Worm (Caenorhabditis elegans) whole organism, L2 larva: ENCODE data around the gene nep-11.

Source experiments
- R02D3.7 ChIP-seq: fragments of 150-350 bp; optimal IDR thresholded peaks from 2 replicates; lab custom pipeline; 2014; ENCODE audit warnings: missing biosample characterization, missing genetic modification characterization
- alr-1 ChIP-seq: fragments of 150-350 bp; optimal IDR thresholded peaks from 2 replicates; lab custom pipeline; 2014; ENCODE audit warnings: missing biosample characterization, missing genetic modification characterization
- aly-2 ChIP-seq: fragments of 150-350 bp; optimal IDR thresholded peaks from 2 replicates; lab custom pipeline; 2014; ENCODE audit warnings: missing biosample characterization, missing genetic modification characterization
- ceh-16 ChIP-seq: fragments of 150-350 bp; optimal IDR thresholded peaks from 2 replicates; lab custom pipeline; 2014; ENCODE audit warnings: missing biosample characterization, missing genetic modification characterization
- elt-1 ChIP-seq: fragments of 150-350 bp; optimal IDR thresholded peaks from 2 replicates; lab custom pipeline; 2014; ENCODE audit warnings: missing biosample characterization, missing genetic modification characterization
- fos-1 ChIP-seq: fragments of 150-350 bp; optimal IDR thresholded peaks from 2 replicates; lab custom pipeline; 2014; ENCODE audit warnings: missing biosample characterization, missing genetic modification characterization
- mab-5 ChIP-seq: fragments of 150-350 bp; optimal IDR thresholded peaks from 2 replicates; lab custom pipeline; 2014; ENCODE audit warnings: missing biosample characterization, missing genetic modification characterization
- nhr-10 ChIP-seq: sonication (generic microtip); optimal IDR thresholded peaks from 2 replicates; lab custom pipeline; 2017; ENCODE audit warnings: missing biosample characterization, missing genetic modification characterization
- nhr-129 ChIP-seq: fragments of 150-350 bp; optimal IDR thresholded peaks from 2 replicates; lab custom pipeline; 2014; ENCODE audit warnings: missing biosample characterization, missing genetic modification characterization
- sem-4 ChIP-seq: fragments of 150-350 bp; optimal IDR thresholded peaks from 2 replicates; lab custom pipeline; 2014; ENCODE audit warnings: missing biosample characterization, missing genetic modification reagents, missing genetic modification characterization
- unc-39 ChIP-seq: fragments of 150-350 bp; optimal IDR thresholded peaks from 2 replicates; lab custom pipeline; 2014; ENCODE audit warnings: missing biosample characterization, missing genetic modification characterization
- zag-1 ChIP-seq: fragments of 150-350 bp; optimal IDR thresholded peaks from 2 replicates; lab custom pipeline; 2014; ENCODE audit warnings: missing biosample characterization, missing genetic modification characterization
- ztf-11 ChIP-seq: sonication (generic microtip); optimal IDR thresholded peaks from 2 replicates; lab custom pipeline; 2017; ENCODE audit warnings: missing biosample characterization, missing genetic modification characterization

nep-11 gene

ce11 chrII:3371010-3371409 is 54.3 kb downstream of the nep-11 start, which contains the start of gene bath-23:
TSS of gene bath-23 (plus strand) at chrII:3371310.
- TF ChIP-seq alr-1 (no peak), R02D3.7 (tag; lab: Kevin White, UChicago) (no peak), elt-1 (tag; lab: Kevin White, UChicago) (no peak), ztf-11 (tag; lab: Kevin White, UChicago) (no peak), nhr-10 (no peak), zag-1 (tag; lab: Kevin White, UChicago) (no peak), unc-39 (tag; lab: Kevin White, UChicago) (no peak), nhr-129 (tag; lab: Kevin White, UChicago) (no peak), mab-5 (no peak), aly-2 (tag; lab: Kevin White, UChicago) (no peak), sem-4 (no peak), fos-1 (tag; lab: Kevin White, UChicago) (no peak), ceh-16 (tag; lab: Kevin White, UChicago) (no peak)
